Fruit fly (Drosophila melanogaster) whole organism, embryonic: ENCODE data around the gene Mst98Ca.

ENCODE experiments used
- Abd-B ChIP-seq: fragments of 200-800 bp; sonication (Bioruptor generic); optimal IDR thresholded peaks from 2 replicates; lab custom pipeline; 2018; ENCODE audit warnings: missing biosample characterization, mild to moderate bottlenecking, missing genetic modification characterization, moderate library complexity
- Atf-2 ChIP-seq: fragments of 200-800 bp; sonication (Bioruptor generic); optimal IDR thresholded peaks from 2 replicates; lab custom pipeline; 2016; ENCODE audit warnings: missing biosample characterization, missing genetic modification characterization
- Bteb2 ChIP-seq: fragments of 200-800 bp; sonication (Bioruptor generic); optimal IDR thresholded peaks from 2 replicates; lab custom pipeline; 2016; ENCODE audit warnings: missing biosample characterization, missing genetic modification characterization
- CG10274 ChIP-seq: fragments of 200-800 bp; sonication (Bioruptor generic); optimal IDR thresholded peaks from 3 replicates; lab custom pipeline; 2017; ENCODE audit warnings: missing biosample characterization, mild to moderate bottlenecking, missing genetic modification characterization
- CG11093 ChIP-seq: fragments of 200-800 bp; sonication (Bioruptor generic); IDR thresholded peaks from 3 replicates; pipeline ENCODE4 v1.3.6; 2022; ENCODE audit warnings: missing biosample characterization, missing genetic modification characterization
- CG11247 ChIP-seq: fragments of 200-800 bp; sonication (Bioruptor generic); IDR thresholded peaks from 2 replicates; pipeline ENCODE4 v1.3.6; 2022; ENCODE audit warnings: missing biosample characterization, missing genetic modification characterization
- CG12104 ChIP-seq: fragments of 200-800 bp; sonication (Bioruptor generic); optimal IDR thresholded peaks from 3 replicates; lab custom pipeline; 2016; ENCODE audit warnings: missing biosample characterization, missing genetic modification characterization
- CG12299 ChIP-seq: fragments of 200-800 bp; sonication (Bioruptor generic); optimal IDR thresholded peaks from 2 replicates; lab custom pipeline; 2018; ENCODE audit warnings: missing biosample characterization, mild to moderate bottlenecking, missing genetic modification characterization
- CG15269 ChIP-seq: fragments of 200-800 bp; sonication (Bioruptor generic); optimal IDR thresholded peaks from 2 replicates; lab custom pipeline; 2018; ENCODE audit warnings: missing biosample characterization, mild to moderate bottlenecking, missing genetic modification characterization, moderate library complexity
- CG15696 ChIP-seq: fragments of 200-800 bp; sonication (Bioruptor generic); optimal IDR thresholded peaks from 2 replicates; lab custom pipeline; 2019; ENCODE audit warnings: missing biosample characterization, mild to moderate bottlenecking, missing genetic modification characterization, moderate library complexity
- CG16863 ChIP-seq: fragments of 200-800 bp; sonication (Bioruptor generic); optimal IDR thresholded peaks from 3 replicates; lab custom pipeline; 2016; ENCODE audit warnings: missing biosample characterization, missing genetic modification characterization
- CG2678 ChIP-seq: fragments of 200-800 bp; sonication (Bioruptor generic); optimal IDR thresholded peaks from 3 replicates; lab custom pipeline; 2019; ENCODE audit warnings: missing biosample characterization, mild to moderate bottlenecking, missing genetic modification characterization, moderate library complexity
- CG2875 ChIP-seq: fragments of 200-800 bp; sonication (Bioruptor generic); optimal IDR thresholded peaks from 2 replicates; lab custom pipeline; 2017; ENCODE audit warnings: missing biosample characterization, mild to moderate bottlenecking, missing genetic modification characterization, missing genetic modification reagents
- CG2889 ChIP-seq: fragments of 200-800 bp; sonication (Bioruptor generic); IDR thresholded peaks from 3 replicates; pipeline ENCODE4 v1.3.6; 2022; ENCODE audit warnings: missing biosample characterization, missing genetic modification characterization
- CG32767 ChIP-seq: fragments of 200-800 bp; sonication (Bioruptor generic); IDR thresholded peaks from 2 replicates; pipeline ENCODE4 v1.3.6; 2022; ENCODE audit warnings: missing biosample characterization, missing genetic modification characterization
- CG3995 ChIP-seq: fragments of 200-800 bp; sonication (Bioruptor generic); optimal IDR thresholded peaks from 3 replicates; lab custom pipeline; 2016; ENCODE audit warnings: missing biosample characterization, missing genetic modification characterization
- CG42726 ChIP-seq: fragments of 200-800 bp; sonication (Bioruptor generic); IDR thresholded peaks from 2 replicates; pipeline ENCODE4 v1.3.6; 2022; ENCODE audit warnings: missing biosample characterization, missing genetic modification characterization; ENCODE audit not compliant: partially characterized antibody
- CG4617 ChIP-seq: fragments of 200-800 bp; sonication (Bioruptor generic); optimal IDR thresholded peaks from 3 replicates; lab custom pipeline; 2016; ENCODE audit warnings: missing biosample characterization, missing genetic modification characterization, borderline replicate concordance
- CG7839 ChIP-seq: fragments of 200-800 bp; sonication (Bioruptor generic); optimal IDR thresholded peaks from 3 replicates; lab custom pipeline; 2018; ENCODE audit warnings: missing biosample characterization, mild to moderate bottlenecking, missing genetic modification characterization, moderate library complexity
- CG8281 ChIP-seq: fragments of 200-800 bp; sonication (Bioruptor generic); optimal IDR thresholded peaks from 2 replicates; lab custom pipeline; 2018; ENCODE audit warnings: missing biosample characterization, mild to moderate bottlenecking, missing genetic modification characterization, moderate library complexity
- D ChIP-seq, 2 experiments: fragments of 200-800 bp in 1 of 2; fragments of >200 bp in 1 of 2; sonication (Bioruptor generic) in 1 of 2; optimal IDR thresholded peaks; 2 replicates in 1 of 2; 3 replicates in 1 of 2; lab custom pipeline; 2017; ENCODE audit warnings: mild to moderate bottlenecking in 1 of 2, missing biosample characterization in 1 of 2, missing genetic modification characterization in 1 of 2, missing genetic modification reagents in 1 of 2
- Doc2 ChIP-seq: fragments of 200-800 bp; sonication (Bioruptor generic); IDR thresholded peaks from 2 replicates; pipeline ENCODE4 v1.3.6; 2022; ENCODE audit warnings: missing biosample characterization, missing genetic modification characterization
- Ets97D ChIP-seq: fragments of 200-800 bp; sonication (Bioruptor generic); optimal IDR thresholded peaks from 3 replicates; lab custom pipeline; 2016; ENCODE audit warnings: missing biosample characterization, missing genetic modification characterization
- Gug ChIP-seq: fragments of 200-800 bp; sonication (Bioruptor generic); IDR thresholded peaks from 4 replicates; pipeline ENCODE4 v1.3.6; 2022; ENCODE audit warnings: missing biosample characterization, missing genetic modification characterization
- HLH4C ChIP-seq: fragments of 200-800 bp; sonication (Bioruptor generic); IDR thresholded peaks from 3 replicates; pipeline ENCODE4 v1.3.6; 2022; ENCODE audit warnings: missing biosample characterization, missing genetic modification characterization; ENCODE audit not compliant: partially characterized antibody
- HmgZ ChIP-seq: fragments of 200-800 bp; sonication (Bioruptor generic); optimal IDR thresholded peaks from 2 replicates; lab custom pipeline; 2018; ENCODE audit warnings: missing biosample characterization, mild to moderate bottlenecking, missing genetic modification characterization
- Opbp ChIP-seq: fragments of 200-800 bp; sonication (Bioruptor generic); IDR thresholded peaks from 3 replicates; pipeline ENCODE4 v1.3.6; 2022; ENCODE audit warnings: missing biosample characterization, missing genetic modification characterization; ENCODE audit not compliant: partially characterized antibody
- Rfx ChIP-seq: fragments of 200-800 bp; sonication (Bioruptor generic); IDR thresholded peaks from 2 replicates; pipeline ENCODE4 v1.3.6; 2022; ENCODE audit warnings: missing biosample characterization, missing genetic modification characterization
- Sry-β ChIP-seq: fragments of 200-800 bp; sonication (Bioruptor generic); optimal IDR thresholded peaks from 2 replicates; lab custom pipeline; 2018; ENCODE audit warnings: missing biosample characterization, mild to moderate bottlenecking, missing genetic modification characterization, moderate library complexity
- Stat92E ChIP-seq, 3 experiments: fragments of >200 bp in 2 of 3; fragments of 200-800 bp in 1 of 3; sonication (Bioruptor generic) in 1 of 3; optimal IDR thresholded peaks; 2 replicates each; lab custom pipeline; 2017 to 2019; ENCODE audit warnings: missing biosample characterization in 3 of 3, missing genetic modification characterization in 3 of 3, mild to moderate bottlenecking in 1 of 3, moderate library complexity in 1 of 3
- Vsx1 ChIP-seq: fragments of 200-800 bp; sonication (Bioruptor generic); optimal IDR thresholded peaks from 2 replicates; lab custom pipeline; 2017; ENCODE audit warnings: missing biosample characterization, mild to moderate bottlenecking, missing genetic modification characterization, missing genetic modification reagents
- cato ChIP-seq: fragments of 200-800 bp; sonication (Bioruptor generic); optimal IDR thresholded peaks from 2 replicates; lab custom pipeline; 2016; ENCODE audit warnings: missing biosample characterization, missing genetic modification characterization, borderline replicate concordance
- cg ChIP-seq: fragments of 200-800 bp; sonication (Bioruptor generic); optimal IDR thresholded peaks from 3 replicates; lab custom pipeline; 2019; ENCODE audit warnings: missing biosample characterization, mild to moderate bottlenecking, missing genetic modification characterization, moderate library complexity
- ewg ChIP-seq: fragments of 200-800 bp; sonication (Bioruptor generic); optimal IDR thresholded peaks from 3 replicates; lab custom pipeline; 2017; ENCODE audit warnings: mild to moderate bottlenecking, missing biosample characterization, missing genetic modification reagents, missing genetic modification characterization
- gem ChIP-seq: fragments of 200-800 bp; sonication (Bioruptor generic); optimal IDR thresholded peaks from 2 replicates; lab custom pipeline; 2019; ENCODE audit warnings: missing biosample characterization, mild to moderate bottlenecking, missing genetic modification characterization, moderate library complexity
- gt ChIP-seq: fragments of 200-800 bp; sonication (Bioruptor generic); IDR thresholded peaks from 2 replicates; pipeline ENCODE4 v1.3.6; 2022; ENCODE audit warnings: missing biosample characterization, missing genetic modification characterization
- hbn ChIP-seq: fragments of 200-800 bp; sonication (Bioruptor generic); IDR thresholded peaks from 2 replicates; pipeline ENCODE4 v1.3.6; 2022; ENCODE audit warnings: missing biosample characterization, missing genetic modification characterization; ENCODE audit not compliant: partially characterized antibody
- hth ChIP-seq: fragments of >200 bp; optimal IDR thresholded peaks from 2 replicates; lab custom pipeline; 2017; ENCODE audit warnings: inconsistent platforms
- lola ChIP-seq, 3 experiments: fragments of >200 bp in 2 of 3; fragments of 200-800 bp in 1 of 3; sonication (Bioruptor generic) in 1 of 3; optimal IDR thresholded peaks; 2 replicates each; lab custom pipeline; 2017 to 2019; ENCODE audit warnings: missing biosample characterization in 3 of 3, missing genetic modification characterization in 3 of 3, mild to moderate bottlenecking in 1 of 3, moderate library complexity in 1 of 3
- nmo ChIP-seq: fragments of 200-800 bp; sonication (Bioruptor generic); optimal IDR thresholded peaks from 2 replicates; lab custom pipeline; 2018; ENCODE audit warnings: missing biosample characterization, mild to moderate bottlenecking, missing genetic modification characterization, moderate library complexity
- seq ChIP-seq: fragments of 200-800 bp; sonication (Bioruptor generic); IDR thresholded peaks from 2 replicates; pipeline ENCODE4 v1.3.6; 2022; ENCODE audit warnings: missing biosample characterization, missing genetic modification characterization
- slp2 ChIP-seq: fragments of 200-800 bp; sonication (Bioruptor generic); optimal IDR thresholded peaks from 2 replicates; lab custom pipeline; 2016; ENCODE audit warnings: missing biosample characterization, missing genetic modification characterization
- sna ChIP-seq: fragments of 200-800 bp; sonication (Bioruptor generic); IDR thresholded peaks from 2 replicates; pipeline ENCODE4 v1.3.6; 2022; ENCODE audit warnings: missing biosample characterization, missing genetic modification characterization; ENCODE audit not compliant: partially characterized antibody
- sr ChIP-seq: fragments of 200-800 bp; sonication (Bioruptor generic); IDR thresholded peaks from 3 replicates; pipeline ENCODE4 v1.3.6; 2022; ENCODE audit warnings: missing biosample characterization, missing genetic modification characterization
- stwl ChIP-seq: fragments of 200-800 bp; sonication (Bioruptor generic); optimal IDR thresholded peaks from 3 replicates; lab custom pipeline; 2018; ENCODE audit warnings: missing biosample characterization, mild to moderate bottlenecking, missing genetic modification characterization, moderate library complexity
- sug ChIP-seq: fragments of 200-800 bp; optimal IDR thresholded peaks from 2 replicates; lab custom pipeline; 2019; ENCODE audit warnings: missing biosample characterization, mild to moderate bottlenecking, missing genetic modification characterization, moderate library complexity
- wor ChIP-seq: fragments of 200-800 bp; sonication (Bioruptor generic); IDR thresholded peaks from 2 replicates; pipeline ENCODE4 v1.3.6; 2022; ENCODE audit warnings: missing biosample characterization, missing genetic modification characterization
- zfh2 ChIP-seq: fragments of 200-800 bp; sonication (Bioruptor generic); optimal IDR thresholded peaks from 2 replicates; lab custom pipeline; 2016; ENCODE audit warnings: missing biosample characterization, missing genetic modification characterization

Gene Mst98Ca

dm6 chr3R:28335462-28335998 lies 44.4 kb downstream of the Mst98Ca start (continued):
- TF ChIP-seq CG16863 (GFP tag; lab: Kevin White, UChicago) (peak; percentile 64), Sry-β (GFP tag; lab: Kevin White, UChicago) (no peak), CG8281 (tag; lab: Kevin White, UChicago) (peak; percentile 53), lola (GFP tag; optimal IDR thresholded peaks at IDR 0.05; lab: Kevin White, UChicago) (peak in 1 of 3 experiments; percentile 84), CG10274 (GFP tag; lab: Kevin White, UChicago) (peak; percentile 44), Vsx1 (GFP tag; lab: Kevin White, UChicago) (no peak), D (optimal IDR thresholded peaks at IDR 0.05; lab: Kevin White, UChicago) (peak; percentile 72), D (GFP tag; optimal IDR thresholded peaks at IDR 0.05; lab: Kevin White, UChicago) (peak; percentile 46), Abd-B (GFP tag; lab: Kevin White, UChicago) (peak; percentile 68), cg (GFP tag; lab: Kevin White, UChicago) (no peak), Gug (peak; percentile 43; the same call in 3 of the 4 replicates), CG12299 (tag; lab: Kevin White, UChicago) (peak; percentile 65), hbn (GFP tag; lab: Robert Waterston, UW) (no peak), CG15269 (tag; lab: Kevin White, UChicago) (peak; percentile 68), CG7839 (tag; lab: Kevin White, UChicago) (peak; percentile 75), CG12104 (GFP tag; lab: Kevin White, UChicago) (peak; percentile 80), CG2889 (no peak; the same call in 2 of the 3 replicates), CG15696 (tag; lab: Kevin White, UChicago) (peak; percentile 79), Opbp (GFP tag; lab: Robert Waterston, UW) (0 out of 3 replicates have a peak, but pooled peaks have one; percentile 42), HLH4C (GFP tag; lab: Robert Waterston, UW) (no peak), cato (peak; percentile 50), Bteb2 (GFP tag; lab: Kevin White, UChicago) (peak; percentile 75), slp2 (peak; percentile 62), wor (GFP tag; lab: Robert Waterston, UW) (no peak), Stat92E (GFP tag; optimal IDR thresholded peaks at IDR 0.05; lab: Kevin White, UChicago) (no peak), CG2678 (tag; lab: Kevin White, UChicago) (peak; percentile 74), zfh2 (GFP tag; lab: Kevin White, UChicago) (peak; percentile 73), gt (GFP tag; lab: Robert Waterston, UW) (peak; percentile 75), seq (GFP tag; lab: Robert Waterston, UW) (no peak; the same call in 1 of the 2 replicates), CG4617 (GFP tag; lab: Kevin White, UChicago) (peak; percentile 47), sr (GFP tag; lab: Robert Waterston, UW) (peak; percentile 53; the same call in 1 of the 3 replicates), Doc2 (GFP tag; lab: Robert Waterston, UW) (no peak), gem (tag; lab: Kevin White, UChicago) (peak; percentile 78), ewg (GFP tag; lab: Kevin White, UChicago) (peak; percentile 39), nmo (GFP tag; lab: Kevin White, UChicago) (peak; percentile 87), stwl (tag; lab: Kevin White, UChicago) (peak; percentile 69), hth (lab: Kevin White, UChicago) (no peak), sna (GFP tag; lab: Robert Waterston, UW) (no peak), sug (tag; lab: Kevin White, UChicago) (peak; percentile 81), CG11247 (GFP tag; lab: Robert Waterston, UW) (peak; percentile 39), CG32767 (GFP tag; lab: Robert Waterston, UW) (peak; percentile 44; the same call in 1 of the 2 replicates), CG3995 (GFP tag; lab: Kevin White, UChicago) (peak; percentile 32), Ets97D (GFP tag; lab: Kevin White, UChicago) (peak; percentile 95), CG11093 (0 out of 3 replicates have a peak, but pooled peaks have one; percentile 34), CG2875 (GFP tag; lab: Kevin White, UChicago) (peak; percentile 64), Atf-2 (GFP tag; lab: Kevin White, UChicago) (peak; percentile 65), CG42726 (GFP tag; lab: Robert Waterston, UW) (no peak), HmgZ (tag; lab: Kevin White, UChicago) (peak; percentile 80), Rfx (GFP tag; lab: Robert Waterston, UW) (peak; percentile 77)
